Fruit fly (Drosophila melanogaster) whole organism, wandering third instar larva: ENCODE measurements around the gene JMJD4.

ENCODE experiments used
- Abd-B ChIP-seq: fragments of >200 bp; optimal IDR thresholded peaks from 2 replicates; lab custom pipeline; 2017; ENCODE audit warnings: missing biosample characterization, missing genetic modification characterization
- CG32264 ChIP-seq: fragments of 200-800 bp; sonication (Bioruptor generic); optimal IDR thresholded peaks from 2 replicates; lab custom pipeline; 2016; ENCODE audit warnings: missing biosample characterization, missing genetic modification characterization
- CG9705 ChIP-seq: fragments of 200-800 bp; sonication (Bioruptor generic); optimal IDR thresholded peaks from 2 replicates; lab custom pipeline; 2018; ENCODE audit warnings: missing biosample characterization, mild to moderate bottlenecking, missing genetic modification characterization
- CrebA ChIP-seq: fragments of 200-800 bp; sonication (Bioruptor generic); optimal IDR thresholded peaks from 2 replicates; lab custom pipeline; 2016; ENCODE audit warnings: missing biosample characterization, mild to moderate bottlenecking, missing genetic modification characterization, borderline replicate concordance
- Dfd ChIP-seq: fragments of >200 bp; optimal IDR thresholded peaks from 2 replicates; lab custom pipeline; 2017; ENCODE audit warnings: missing biosample characterization, missing genetic modification characterization
- Dif ChIP-seq: fragments of 200-275, 200-300 bp; sonication (Bioruptor generic); optimal IDR thresholded peaks from 2 replicates; lab custom pipeline; 2018; ENCODE audit warnings: missing biosample characterization, missing genetic modification characterization; ENCODE audit not compliant: partially characterized antibody
- GATAd ChIP-seq: sonication (Bioruptor generic); optimal IDR thresholded peaks from 2 replicates; lab custom pipeline; 2016; ENCODE audit warnings: missing biosample characterization, missing genetic modification characterization
- HLH106 ChIP-seq: fragments of 200-800 bp; optimal IDR thresholded peaks from 3 replicates; lab custom pipeline; 2019; ENCODE audit warnings: missing biosample characterization, mild to moderate bottlenecking, missing genetic modification characterization, moderate library complexity
- Hnf4 ChIP-seq: fragments of 200-800 bp; sonication (Bioruptor generic); optimal IDR thresholded peaks from 2 replicates; lab custom pipeline; 2016; ENCODE audit warnings: missing biosample characterization, mild to moderate bottlenecking, missing genetic modification characterization
- Hr78 ChIP-seq: fragments of >200 bp; optimal IDR thresholded peaks from 2 replicates; lab custom pipeline; 2017; ENCODE audit warnings: missing biosample characterization, missing genetic modification characterization
- Hr83 ChIP-seq: fragments of 200-300 bp; sonication (Bioruptor generic); optimal IDR thresholded peaks from 2 replicates; lab custom pipeline; 2016; ENCODE audit warnings: missing biosample characterization, mild to moderate bottlenecking, missing genetic modification characterization, moderate library complexity; ENCODE audit not compliant: poor library complexity, severe bottlenecking
- Jra ChIP-seq: sonication (Bioruptor generic); optimal IDR thresholded peaks from 2 replicates; lab custom pipeline; 2016; ENCODE audit warnings: missing biosample characterization, missing genetic modification characterization
- Mio ChIP-seq: sonication (Bioruptor generic); optimal IDR thresholded peaks from 2 replicates; lab custom pipeline; 2016; ENCODE audit warnings: missing biosample characterization, missing genetic modification characterization
- Myc ChIP-seq: fragments of >200 bp; optimal IDR thresholded peaks from 2 replicates; lab custom pipeline; 2017
- N ChIP-seq: fragments of >200 bp; optimal IDR thresholded peaks from 2 replicates; lab custom pipeline; 2018; ENCODE audit warnings: missing biosample characterization, missing external identifiers, missing genetic modification characterization
- OdsH ChIP-seq: fragments of 200-800 bp; sonication (Bioruptor generic); optimal IDR thresholded peaks from 2 replicates; lab custom pipeline; 2016; ENCODE audit warnings: missing biosample characterization, mild to moderate bottlenecking, missing genetic modification characterization
- Rel ChIP-seq, 2 experiments: fragments of 200-800 bp; sonication (Bioruptor generic) in 1 of 2; optimal IDR thresholded peaks; 2 replicates in 1 of 2; 3 replicates in 1 of 2; lab custom pipeline; 2016 to 2019; ENCODE audit warnings: mild to moderate bottlenecking in 2 of 2, missing biosample characterization in 2 of 2, missing genetic modification characterization in 2 of 2, moderate library complexity in 1 of 2
- Sp1 ChIP-seq: fragments of 200-800 bp; sonication (Bioruptor generic); optimal IDR thresholded peaks from 3 replicates; lab custom pipeline; 2019; ENCODE audit warnings: missing biosample characterization, mild to moderate bottlenecking, missing genetic modification characterization, moderate library complexity
- Vsx2 ChIP-seq: fragments of 200-300, 225-300 bp; sonication (Bioruptor generic); optimal IDR thresholded peaks from 2 replicates; lab custom pipeline; 2018; ENCODE audit warnings: missing biosample characterization, missing genetic modification characterization; ENCODE audit not compliant: partially characterized antibody
- br ChIP-seq: fragments of 200-800 bp; sonication (Bioruptor generic); optimal IDR thresholded peaks from 2 replicates; lab custom pipeline; 2016; ENCODE audit warnings: missing biosample characterization, missing genetic modification characterization
- brk ChIP-seq: fragments of 200-800 bp; sonication (Bioruptor generic); optimal IDR thresholded peaks from 2 replicates; lab custom pipeline; 2016; ENCODE audit warnings: missing biosample characterization, mild to moderate bottlenecking, missing genetic modification characterization
- dl ChIP-seq, 2 experiments: fragments of 175-275, 200-275 bp in 1 of 2; fragments of 200-275 bp in 1 of 2; sonication (Bioruptor generic); optimal IDR thresholded peaks; lab custom pipeline; 2018; ENCODE audit warnings: mild to moderate bottlenecking in 2 of 2, missing biosample characterization in 2 of 2, missing genetic modification characterization in 2 of 2, moderate library complexity in 2 of 2; ENCODE audit not compliant: partially characterized antibody in 2 of 2, insufficient read depth in 1 of 2
- dmrt93B ChIP-seq: fragments of 200-800 bp; sonication (Bioruptor generic); optimal IDR thresholded peaks from 2 replicates; lab custom pipeline; 2018; ENCODE audit warnings: missing biosample characterization, mild to moderate bottlenecking, missing genetic modification characterization
- dsf ChIP-seq: sonication (Bioruptor generic); optimal IDR thresholded peaks from 2 replicates; lab custom pipeline; 2016; ENCODE audit warnings: missing biosample characterization, missing genetic modification characterization, borderline replicate concordance
- ey ChIP-seq: fragments of 200-800 bp; sonication (Bioruptor generic); optimal IDR thresholded peaks from 2 replicates; lab custom pipeline; 2016; ENCODE audit warnings: missing biosample characterization, missing genetic modification characterization
- foxo ChIP-seq, 2 experiments: fragments of 200-800 bp; sonication (Bioruptor generic); optimal IDR thresholded peaks; 2 replicates in 1 of 2; 3 replicates in 1 of 2; lab custom pipeline; 2016 to 2017; ENCODE audit warnings: missing biosample characterization in 2 of 2, missing genetic modification characterization in 2 of 2
- fru ChIP-seq: fragments of 200-800 bp; sonication (Bioruptor generic); optimal IDR thresholded peaks from 3 replicates; lab custom pipeline; 2016; ENCODE audit warnings: missing biosample characterization, mild to moderate bottlenecking, missing genetic modification characterization
- h ChIP-seq: fragments of 200-800 bp; sonication (Bioruptor generic); optimal IDR thresholded peaks from 3 replicates; lab custom pipeline; 2016; ENCODE audit warnings: missing biosample characterization, mild to moderate bottlenecking, missing genetic modification characterization
- jim ChIP-seq: fragments of 175-275, 200-325 bp; sonication (Bioruptor generic); optimal IDR thresholded peaks from 2 replicates; lab custom pipeline; 2016; ENCODE audit warnings: missing biosample characterization, mild to moderate bottlenecking, missing genetic modification characterization
- lola ChIP-seq: fragments of >200 bp; optimal IDR thresholded peaks from 2 replicates; lab custom pipeline; 2017; ENCODE audit warnings: missing biosample characterization, missing genetic modification characterization
- pan ChIP-seq: fragments of >200 bp; optimal IDR thresholded peaks from 2 replicates; lab custom pipeline; 2017
- psq ChIP-seq: fragments of 200-800 bp; sonication (Bioruptor generic); optimal IDR thresholded peaks from 3 replicates; lab custom pipeline; 2017; ENCODE audit warnings: missing biosample characterization, mild to moderate bottlenecking, missing genetic modification characterization, moderate library complexity
- rgr ChIP-seq: fragments of 200-800 bp; sonication (Bioruptor generic); optimal IDR thresholded peaks from 3 replicates; lab custom pipeline; 2016; ENCODE audit warnings: missing biosample characterization, mild to moderate bottlenecking, missing genetic modification characterization
- sage ChIP-seq: fragments of 200-800 bp; sonication (Bioruptor generic); optimal IDR thresholded peaks from 2 replicates; lab custom pipeline; 2016; ENCODE audit warnings: missing biosample characterization, mild to moderate bottlenecking, missing genetic modification characterization
- sv ChIP-seq: fragments of 200-800 bp; sonication (Bioruptor generic); optimal IDR thresholded peaks from 3 replicates; lab custom pipeline; 2016; ENCODE audit warnings: missing biosample characterization, missing genetic modification characterization
- tai ChIP-seq: sonication (Bioruptor generic); optimal IDR thresholded peaks from 2 replicates; lab custom pipeline; 2016; ENCODE audit warnings: missing biosample characterization, missing genetic modification characterization
- usp ChIP-seq: fragments of >200 bp; optimal IDR thresholded peaks from 2 replicates; lab custom pipeline; 2017; ENCODE audit warnings: missing biosample characterization, missing genetic modification characterization
- woc ChIP-seq: sonication (Bioruptor generic); optimal IDR thresholded peaks from 2 replicates; lab custom pipeline; 2016; ENCODE audit warnings: missing biosample characterization, mild to moderate bottlenecking, missing genetic modification characterization

Gene JMJD4

dm6 chr2L:18125649-18126048, 33.4 kb downstream of the JMJD4 start, which contains the start of gene Grl36b:
Gene Grl36b (minus strand): TSS chr2L:18125749.
- TF ChIP-seq Dfd (no peak), sv (GFP tag; lab: Kevin White, UChicago) (no peak), h (GFP tag; lab: Kevin White, UChicago) (no peak), GATAd (no peak), usp (GFP tag; lab: Kevin White, UChicago) (no peak)

dm6 chr2L:18122920-18123319, 36.2 kb downstream of the JMJD4 start:
- TF ChIP-seq Rel (GFP tag; optimal IDR thresholded peaks at IDR 0.05; lab: Kevin White, UChicago) (no peak), Rel (tag; optimal IDR thresholded peaks at IDR 0.05; lab: Kevin White, UChicago) (peak; percentile 95), h (GFP tag; lab: Kevin White, UChicago) (no peak), Hnf4 (GFP tag; lab: Kevin White, UChicago) (no peak), sage (no peak)

- no peak for TF ChIP-seq dl (GFP tag; optimal IDR thresholded peaks at IDR 0.05; lab: Kevin White, UChicago; ENCODE audit: insufficient read depth in 1 of 2, partially characterized antibody in 2 of 2)
- TF ChIP-seq CG9705: no peak
- no peak for TF ChIP-seq Abd-B (GFP tag; lab: Kevin White, UChicago)
- no peak for TF ChIP-seq Hr83
- TF ChIP-seq woc (GFP tag; lab: Kevin White, UChicago): no peak
- TF ChIP-seq Myc (lab: Kevin White, UChicago): no peak
- no peak for TF ChIP-seq Hr78 (GFP tag; lab: Kevin White, UChicago)
- TF ChIP-seq h (GFP tag; lab: Kevin White, UChicago): no peak
- TF ChIP-seq foxo (GFP tag; optimal IDR thresholded peaks at IDR 0.05; lab: Kevin White, UChicago): no peak
- no peak for TF ChIP-seq sv (GFP tag; lab: Kevin White, UChicago)
- no peak for TF ChIP-seq Mio (GFP tag; lab: Kevin White, UChicago)
- peak; percentile 17 for TF ChIP-seq psq
- TF ChIP-seq Rel (GFP tag; optimal IDR thresholded peaks at IDR 0.05; lab: Kevin White, UChicago): no peak
- TF ChIP-seq Rel (tag; optimal IDR thresholded peaks at IDR 0.05; lab: Kevin White, UChicago): no peak
- no peak for TF ChIP-seq dsf
- TF ChIP-seq lola: no peak
- no peak for TF ChIP-seq usp (GFP tag; lab: Kevin White, UChicago)
- no peak for TF ChIP-seq fru
- no peak for TF ChIP-seq Dif (GFP tag; lab: Kevin White, UChicago)
- TF ChIP-seq Jra (GFP tag; lab: Kevin White, UChicago): no peak
- no peak for TF ChIP-seq brk (GFP tag; lab: Kevin White, UChicago)
- TF ChIP-seq dmrt93B (GFP tag; lab: Kevin White, UChicago): peak; percentile 28
- TF ChIP-seq HLH106 (tag; lab: Kevin White, UChicago): peak; percentile 46
- no peak for TF ChIP-seq CG32264
- TF ChIP-seq Vsx2 (GFP tag; lab: Kevin White, UChicago): no peak
- TF ChIP-seq rgr (GFP tag; lab: Kevin White, UChicago): peak; percentile 10
- no peak for TF ChIP-seq br (GFP tag; lab: Kevin White, UChicago)
- no peak for TF ChIP-seq Hnf4 (GFP tag; lab: Kevin White, UChicago)
- no peak for TF ChIP-seq ey (GFP tag; lab: Kevin White, UChicago)
- TF ChIP-seq GATAd: no peak
- no peak for TF ChIP-seq jim (GFP tag; lab: Kevin White, UChicago)
- TF ChIP-seq pan (lab: Kevin White, UChicago): no peak
- no peak for TF ChIP-seq tai (GFP tag; lab: Kevin White, UChicago)
- no peak for TF ChIP-seq Dfd
- TF ChIP-seq sage: peak; percentile 9
- TF ChIP-seq CrebA: no peak
- no peak for TF ChIP-seq N (GFP tag; lab: Kevin White, UChicago)
- TF ChIP-seq Sp1 (GFP tag; lab: Kevin White, UChicago): peak; percentile 1
- no peak for TF ChIP-seq OdsH (GFP tag; lab: Kevin White, UChicago)
Measured at dm6 chr2L:18122231-18122551, 36.9 kb downstream of the JMJD4 start.
